Worm (Caenorhabditis elegans) whole organism, L3 larva: ENCODE measurements around the gene twk-48.

Experiments
- ama-1 ChIP-seq: fragments of 150-350 bp; optimal IDR thresholded peaks from 2 replicates; lab custom pipeline; 2018
- elt-2 ChIP-seq: sonication (generic microtip); optimal IDR thresholded peaks from 2 replicates; lab custom pipeline; 2016; ENCODE audit warnings: missing genetic modification reagents, mild to moderate bottlenecking, missing genetic modification characterization, missing compliant biosample characterization
- lin-39 ChIP-seq: fragments of 150-350 bp; optimal IDR thresholded peaks from 2 replicates; lab custom pipeline; 2018; ENCODE audit warnings: missing biosample characterization, missing genetic modification reagents, missing genetic modification characterization
- tbx-2 ChIP-seq: sonication (generic microtip); optimal IDR thresholded peaks from 2 replicates; lab custom pipeline; 2016; ENCODE audit warnings: mild to moderate bottlenecking, missing genetic modification characterization, missing compliant biosample characterization

ce11 chrIII:9899720-9900119 is 39.2 kb downstream of the twk-48 start:
- TF ChIP-seq lin-39 (tag; lab: Kevin White, UChicago) (no peak), elt-2 (no peak), ama-1 (lab: Kevin White, UChicago) (no peak), tbx-2 (tag; lab: Kevin White, UChicago) (no peak)
